Fruit fly (Drosophila melanogaster): ENCODE measurements around the gene Srp72.

Gene Srp72

dm6 chr3R:20634674-20635594 is 46.4 kb downstream of the Srp72 start, which contains the start of the genes Pi3K92E and Lrrk:
Gene Pi3K92E (minus strand): TSS chr3R:20634732.
Gene Lrrk (plus strand): TSS chr3R:20635480.
- TF ChIP-seq psq (optimal IDR thresholded peaks at IDR 0.05) (no peak), usp (GFP tag; optimal IDR thresholded peaks at IDR 0.05) (no peak)

dm6 chr3R:20635735-20636134 is 47.2 kb downstream of the Srp72 start:
- no peak for TF ChIP-seq EcR (GFP tag; optimal IDR thresholded peaks at IDR 0.05)
- TF ChIP-seq usp (GFP tag; optimal IDR thresholded peaks at IDR 0.05): no peak
- TF ChIP-seq pan (optimal IDR thresholded peaks at IDR 0.05): no peak
- TF ChIP-seq psq (optimal IDR thresholded peaks at IDR 0.05): no peak
- no peak for TF ChIP-seq CG8478 (optimal IDR thresholded peaks at IDR 0.05)
- no peak for TF ChIP-seq Dll (optimal IDR thresholded peaks at IDR 0.05)
